Worm (Caenorhabditis elegans) whole organism, late embryonic: Measurements from ENCODE around the gene scav-1.

Experiments used
- C08G9.2 ChIP-seq: sonication (generic microtip); optimal IDR thresholded peaks from 2 replicates; lab custom pipeline; 2016; ENCODE audit warnings: mild to moderate bottlenecking, missing genetic modification characterization, moderate library complexity, missing compliant biosample characterization
- K02D7.2 ChIP-seq: sonication (generic microtip); optimal IDR thresholded peaks from 2 replicates; lab custom pipeline; 2017; ENCODE audit warnings: mild to moderate bottlenecking, missing genetic modification characterization, missing compliant biosample characterization
- T23F11.4 ChIP-seq: fragments of 200-800 bp; sonication (Bioruptor generic); optimal IDR thresholded peaks from 2 replicates; lab custom pipeline; 2018; ENCODE audit warnings: mild to moderate bottlenecking, missing genetic modification characterization, missing compliant biosample characterization
- Y22D7AL.16 ChIP-seq: sonication (generic microtip); optimal IDR thresholded peaks from 2 replicates; lab custom pipeline; 2016; ENCODE audit warnings: missing genetic modification characterization, missing compliant biosample characterization
- ahr-1 ChIP-seq: sonication (generic microtip); optimal IDR thresholded peaks from 2 replicates; lab custom pipeline; 2016; ENCODE audit warnings: missing genetic modification characterization, missing compliant biosample characterization
- ama-1 ChIP-seq: fragments of 150-350 bp; optimal IDR thresholded peaks from 2 replicates; lab custom pipeline; 2014
- ceh-14 ChIP-seq: sonication (generic microtip); optimal IDR thresholded peaks from 2 replicates; lab custom pipeline; 2016; ENCODE audit warnings: missing genotype, missing genetic modification characterization, missing compliant biosample characterization
- ceh-18 ChIP-seq: sonication (generic microtip); optimal IDR thresholded peaks from 2 replicates; lab custom pipeline; 2016; ENCODE audit warnings: missing genetic modification characterization, missing compliant biosample characterization
- ceh-19 ChIP-seq: fragments of 200-800 bp; sonication (Bioruptor generic); optimal IDR thresholded peaks from 2 replicates; lab custom pipeline; 2018; ENCODE audit warnings: mild to moderate bottlenecking, missing genetic modification characterization, missing compliant biosample characterization
- ceh-2 ChIP-seq: sonication (generic microtip); optimal IDR thresholded peaks from 2 replicates; lab custom pipeline; 2016; ENCODE audit warnings: missing genotype, missing genetic modification characterization, missing compliant biosample characterization
- ceh-22 ChIP-seq: sonication (generic microtip); optimal IDR thresholded peaks from 2 replicates; lab custom pipeline; 2017; ENCODE audit warnings: missing biosample characterization, missing genetic modification characterization
- ceh-24 ChIP-seq: sonication (generic microtip); optimal IDR thresholded peaks from 2 replicates; lab custom pipeline; 2016; ENCODE audit warnings: mild to moderate bottlenecking, missing genetic modification characterization, missing compliant biosample characterization
- ceh-30 ChIP-seq: fragments of 150-350 bp; optimal IDR thresholded peaks from 2 replicates; lab custom pipeline; 2014; ENCODE audit warnings: missing biosample characterization, missing genetic modification characterization
- ceh-31 ChIP-seq: sonication (generic microtip); optimal IDR thresholded peaks from 2 replicates; lab custom pipeline; 2016; ENCODE audit warnings: missing genetic modification characterization, missing compliant biosample characterization
- ceh-9 ChIP-seq: sonication (generic microtip); optimal IDR thresholded peaks from 2 replicates; lab custom pipeline; 2016; ENCODE audit warnings: mild to moderate bottlenecking, missing genetic modification characterization, inconsistent platforms, missing compliant biosample characterization
- che-1 ChIP-seq: sonication (generic microtip); optimal IDR thresholded peaks from 2 replicates; lab custom pipeline; 2016; ENCODE audit warnings: mild to moderate bottlenecking, missing genetic modification characterization, missing compliant biosample characterization
- dve-1 ChIP-seq: sonication (generic microtip); optimal IDR thresholded peaks from 2 replicates; lab custom pipeline; 2017; ENCODE audit warnings: antibody characterized with exemption, mild to moderate bottlenecking, missing genetic modification characterization, missing compliant biosample characterization
- elt-2 ChIP-seq: sonication (generic microtip); optimal IDR thresholded peaks from 2 replicates; lab custom pipeline; 2016; ENCODE audit warnings: missing genetic modification reagents, missing genetic modification characterization, missing compliant biosample characterization
- elt-4 ChIP-seq: sonication (generic microtip); optimal IDR thresholded peaks from 2 replicates; lab custom pipeline; 2016; ENCODE audit warnings: missing genetic modification characterization, missing compliant biosample characterization
- eyg-1 ChIP-seq: sonication (generic microtip); optimal IDR thresholded peaks from 2 replicates; lab custom pipeline; 2016; ENCODE audit warnings: missing genotype, missing genetic modification characterization, missing compliant biosample characterization
- fax-1 ChIP-seq: sonication (generic microtip); optimal IDR thresholded peaks from 2 replicates; lab custom pipeline; 2016; ENCODE audit warnings: missing genotype, missing genetic modification characterization, missing compliant biosample characterization
- fkh-6 ChIP-seq: sonication (generic microtip); optimal IDR thresholded peaks from 2 replicates; lab custom pipeline; 2016; ENCODE audit warnings: missing genetic modification characterization, missing compliant biosample characterization
- gmeb-2 ChIP-seq: sonication (generic microtip); optimal IDR thresholded peaks from 2 replicates; lab custom pipeline; 2016; ENCODE audit warnings: missing genetic modification characterization, inconsistent platforms, missing compliant biosample characterization
- hlh-15 ChIP-seq: sonication (generic microtip); optimal IDR thresholded peaks from 2 replicates; lab custom pipeline; 2016; ENCODE audit warnings: missing genetic modification characterization, missing compliant biosample characterization
- hlh-6 ChIP-seq: sonication (generic microtip); optimal IDR thresholded peaks from 2 replicates; lab custom pipeline; 2016; ENCODE audit warnings: missing genotype, missing genetic modification characterization, missing compliant biosample characterization
- lim-6 ChIP-seq: sonication (generic microtip); optimal IDR thresholded peaks from 2 replicates; lab custom pipeline; 2016; ENCODE audit warnings: missing genetic modification characterization, missing compliant biosample characterization
- lin-11 ChIP-seq: fragments of 200-800 bp; sonication (Bioruptor generic); optimal IDR thresholded peaks from 2 replicates; lab custom pipeline; 2018; ENCODE audit warnings: mild to moderate bottlenecking, missing genetic modification characterization, missing compliant biosample characterization
- madf-2 ChIP-seq: sonication (generic microtip); optimal IDR thresholded peaks from 2 replicates; lab custom pipeline; 2017; ENCODE audit warnings: missing genetic modification characterization, missing compliant biosample characterization
- mec-3 ChIP-seq: sonication (generic microtip); optimal IDR thresholded peaks from 2 replicates; lab custom pipeline; 2016; ENCODE audit warnings: borderline replicate concordance, missing genetic modification characterization, missing compliant biosample characterization
- nhr-11 ChIP-seq: fragments of 150-350 bp; optimal IDR thresholded peaks from 2 replicates; lab custom pipeline; 2014; ENCODE audit warnings: missing biosample characterization, missing genetic modification characterization
- npax-4 ChIP-seq: sonication (generic microtip); optimal IDR thresholded peaks from 2 replicates; lab custom pipeline; 2016; ENCODE audit warnings: missing genetic modification characterization, missing compliant biosample characterization
- odd-2 ChIP-seq: sonication (generic microtip); optimal IDR thresholded peaks from 2 replicates; lab custom pipeline; 2017; ENCODE audit warnings: antibody characterized with exemption, mild to moderate bottlenecking, missing genetic modification characterization, missing compliant biosample characterization
- pat-9 ChIP-seq: fragments of 200-800 bp; sonication (Bioruptor generic); optimal IDR thresholded peaks from 2 replicates; lab custom pipeline; 2018; ENCODE audit warnings: mild to moderate bottlenecking, missing genetic modification characterization, moderate library complexity, missing compliant biosample characterization
- pha-2 ChIP-seq: sonication (generic microtip); optimal IDR thresholded peaks from 2 replicates; lab custom pipeline; 2017; ENCODE audit warnings: mild to moderate bottlenecking, missing genetic modification characterization, missing compliant biosample characterization
- pqm-1 ChIP-seq: sonication (generic microtip); optimal IDR thresholded peaks from 2 replicates; lab custom pipeline; 2016; ENCODE audit warnings: missing genetic modification characterization, missing compliant biosample characterization
- pros-1 ChIP-seq: fragments of 150-350 bp; optimal IDR thresholded peaks from 2 replicates; lab custom pipeline; 2014; ENCODE audit warnings: missing biosample characterization, missing genetic modification reagents, missing genetic modification characterization
- ref-2 ChIP-seq: sonication (generic microtip); optimal IDR thresholded peaks from 2 replicates; lab custom pipeline; 2016; ENCODE audit warnings: missing genetic modification characterization, missing compliant biosample characterization
- rnt-1 ChIP-seq: sonication (generic microtip); optimal IDR thresholded peaks from 2 replicates; lab custom pipeline; 2016; ENCODE audit warnings: missing genetic modification characterization, missing compliant biosample characterization
- sdc-2 ChIP-seq: sonication (generic microtip); optimal IDR thresholded peaks from 2 replicates; lab custom pipeline; 2016; ENCODE audit warnings: missing genotype, missing genetic modification characterization, missing compliant biosample characterization
- syd-9 ChIP-seq: sonication (generic microtip); optimal IDR thresholded peaks from 2 replicates; lab custom pipeline; 2016; ENCODE audit warnings: mild to moderate bottlenecking, missing genetic modification characterization, moderate library complexity, missing compliant biosample characterization
- ttx-3 ChIP-seq: sonication (generic microtip); optimal IDR thresholded peaks from 2 replicates; lab custom pipeline; 2016; ENCODE audit warnings: missing genetic modification reagents, missing genetic modification characterization, missing compliant biosample characterization
- unc-3 ChIP-seq, 2 experiments: fragments of 200-800 bp in 1 of 2; sonication (Bioruptor generic) in 1 of 2; sonication (generic microtip) in 1 of 2; conservative IDR thresholded peaks in 1 of 2; optimal IDR thresholded peaks in 1 of 2; 2 replicates each; pipeline versions ENCODE4 v1.3.6 to Lab custom; 2016 to 2022; ENCODE audit warnings: missing compliant biosample characterization in 2 of 2, missing genetic modification characterization in 2 of 2, missing genetic modification reagents in 1 of 2
- unc-55 ChIP-seq: sonication (generic microtip); optimal IDR thresholded peaks from 2 replicates; lab custom pipeline; 2017; ENCODE audit warnings: missing biosample characterization, missing genetic modification reagents, missing genetic modification characterization
- ztf-16 ChIP-seq: sonication (generic microtip); optimal IDR thresholded peaks from 2 replicates; lab custom pipeline; 2017; ENCODE audit warnings: missing genetic modification characterization, missing compliant biosample characterization

The scav-1 gene

ce11 chrX:5400524-5400923 lies at the start of gene scav-1:
Gene scav-1 (minus strand): TSS chrX:5400584.
- peak; percentile 61 for TF ChIP-seq elt-2 (tag; lab: Kevin White, UChicago)
- TF ChIP-seq che-1 (tag; lab: Kevin White, UChicago), result no peak

ce11 chrX:5447941-5448340 lies 47.6 kb upstream of the scav-1 start, which contains the start of gene C25F6.8:
Gene C25F6.8 (plus strand): TSS chrX:5448241.
- TF ChIP-seq ceh-9, result no peak
- no peak for TF ChIP-seq ttx-3 (tag; lab: Kevin White, UChicago)
- no peak for TF ChIP-seq ztf-16 (tag; lab: Kevin White, UChicago)
- no peak for TF ChIP-seq elt-2 (tag; lab: Kevin White, UChicago)
- TF ChIP-seq npax-4 (tag; lab: Kevin White, UChicago), result no peak
- no peak for TF ChIP-seq sdc-2 (tag; lab: Kevin White, UChicago)
- no peak for TF ChIP-seq nhr-11
- no peak for TF ChIP-seq lim-6 (tag; lab: Kevin White, UChicago)
- no peak for TF ChIP-seq ref-2 (tag; lab: Kevin White, UChicago)
- TF ChIP-seq ama-1 (lab: Kevin White, UChicago), result no peak
- no peak for TF ChIP-seq K02D7.2
- no peak for TF ChIP-seq pat-9
- no peak for TF ChIP-seq pqm-1 (tag; lab: Kevin White, UChicago)
- no peak for TF ChIP-seq che-1 (tag; lab: Kevin White, UChicago)
- no peak for TF ChIP-seq ceh-19 (GFP tag; lab: Kevin White, UChicago)
- no peak for TF ChIP-seq unc-3 (GFP tag; conservative IDR thresholded peaks at IDR 0.05; lab: Robert Waterston, UW)
- TF ChIP-seq unc-3 (tag; optimal IDR thresholded peaks at IDR 0.05; lab: Kevin White, UChicago), result no peak
- no peak for TF ChIP-seq madf-2 (tag; lab: Kevin White, UChicago)
- TF ChIP-seq lin-11 (tag; lab: Kevin White, UChicago), result no peak
- TF ChIP-seq fax-1 (tag; lab: Kevin White, UChicago), result no peak
- no peak for TF ChIP-seq elt-4

- no peak for TF ChIP-seq elt-2 (tag; lab: Kevin White, UChicago)
- no peak for TF ChIP-seq ceh-30 (tag; lab: Kevin White, UChicago)
- TF ChIP-seq gmeb-2, result no peak
- TF ChIP-seq syd-9, result no peak
- no peak for TF ChIP-seq nhr-11
- TF ChIP-seq eyg-1 (tag; lab: Kevin White, UChicago), result no peak
- TF ChIP-seq hlh-15 (tag; lab: Kevin White, UChicago), result no peak
- no peak for TF ChIP-seq pros-1 (tag; lab: Kevin White, UChicago)
- TF ChIP-seq, all 69 proteins: peak for 0
Observed at ce11 chrX:5447381-5447780, 47.0 kb upstream of the scav-1 start.

ce11 chrX:5444863-5445262 lies 44.5 kb upstream of the scav-1 start, which contains the start of gene itm-2:
Gene itm-2 (plus strand): TSS chrX:5445163.
- TF ChIP-seq pqm-1 (tag; lab: Kevin White, UChicago) (no peak), odd-2 (no peak), npax-4 (tag; lab: Kevin White, UChicago) (no peak), ceh-22 (tag; lab: Kevin White, UChicago) (no peak), fkh-6 (no peak), ceh-18 (tag; lab: Kevin White, UChicago) (no peak), madf-2 (tag; lab: Kevin White, UChicago) (no peak), ceh-14 (tag; lab: Kevin White, UChicago) (no peak), ahr-1 (tag; lab: Kevin White, UChicago) (no peak), Y22D7AL.16 (no peak), hlh-6 (tag; lab: Kevin White, UChicago) (no peak), ceh-31 (tag; lab: Kevin White, UChicago) (no peak), elt-4 (no peak)

ce11 chrX:5433912-5434311 lies 33.5 kb upstream of the scav-1 start:
- TF ChIP-seq unc-55 (GFP tag; lab: Kevin White, UChicago), result no peak
- TF ChIP-seq mec-3 (tag; lab: Kevin White, UChicago), result no peak
- TF ChIP-seq fax-1 (tag; lab: Kevin White, UChicago), result no peak
- TF ChIP-seq lim-6 (tag; lab: Kevin White, UChicago), result no peak
- no peak for TF ChIP-seq rnt-1 (tag; lab: Kevin White, UChicago)
- no peak for TF ChIP-seq C08G9.2 (tag; lab: Kevin White, UChicago)
- no peak for TF ChIP-seq ceh-24 (tag; lab: Kevin White, UChicago)
- no peak for TF ChIP-seq ztf-16 (tag; lab: Kevin White, UChicago)
- no peak for TF ChIP-seq T23F11.4
- TF ChIP-seq ceh-2, result no peak
- TF ChIP-seq ceh-22 (tag; lab: Kevin White, UChicago), result no peak
- TF ChIP-seq ceh-30 (tag; lab: Kevin White, UChicago), result no peak
- TF ChIP-seq ttx-3 (tag; lab: Kevin White, UChicago), result no peak
- no peak for TF ChIP-seq dve-1 (tag; lab: Kevin White, UChicago)
- TF ChIP-seq pha-2, result no peak
- TF ChIP-seq gmeb-2, result no peak
- no peak for TF ChIP-seq ref-2 (tag; lab: Kevin White, UChicago)
- TF ChIP-seq elt-2 (tag; lab: Kevin White, UChicago), result no peak
